Worm (Caenorhabditis elegans): ENCODE measurements around the gene rpl-6.

DNA sequence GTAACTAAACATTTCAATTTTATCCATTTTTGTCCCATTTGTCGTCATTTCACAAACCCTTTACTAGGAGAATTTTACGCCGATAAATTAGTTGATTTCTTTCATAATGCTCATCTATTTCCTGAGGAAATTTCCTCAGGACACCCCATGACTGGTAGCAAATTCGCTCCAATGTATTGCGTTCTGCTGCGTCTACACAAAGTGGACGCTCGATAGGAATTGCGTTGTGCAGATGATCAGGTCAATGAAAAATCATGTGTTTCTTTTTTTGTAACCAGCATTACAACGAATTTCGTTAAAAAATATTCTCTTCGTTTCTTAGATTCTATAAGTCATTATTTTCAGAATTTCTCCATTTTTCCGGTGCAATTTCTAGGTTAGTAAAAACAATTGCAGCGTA is 26.4 kb upstream of the rpl-6 start, which contains the start of gene epg-4:
- TF ChIP-seq egl-27 (tag; optimal IDR thresholded peaks at IDR 0.05) (no peak), ceh-28 (tag; optimal IDR thresholded peaks at IDR 0.05) (no peak), unc-39 (tag; optimal IDR thresholded peaks at IDR 0.05) (no peak), lin-1 (GFP tag; IDR thresholded peaks at IDR 0.05) (no peak), ama-1 (optimal IDR thresholded peaks at IDR 0.05) (peak; percentile 76)
